Worm (Caenorhabditis elegans) whole organism, mixed stage, embryonic: Measurements from ENCODE around the gene fbxa-9.

Experiments
- M03D4.4 ChIP-seq: sonication (generic microtip); optimal IDR thresholded peaks from 2 replicates; lab custom pipeline; 2017; ENCODE audit warnings: mild to moderate bottlenecking, missing genetic modification characterization, missing compliant biosample characterization
- bed-3 ChIP-seq: fragments of 200-800 bp; sonication (Bioruptor generic); optimal IDR thresholded peaks from 3 replicates; lab custom pipeline; 2018; ENCODE audit warnings: mild to moderate bottlenecking, missing genetic modification characterization, moderate library complexity, missing compliant biosample characterization
- blmp-1 ChIP-seq: fragments of 150-350 bp; optimal IDR thresholded peaks from 2 replicates; lab custom pipeline; 2014; ENCODE audit warnings: missing biosample characterization, missing genetic modification characterization
- ceh-39 ChIP-seq: fragments of 150-350 bp; optimal IDR thresholded peaks from 2 replicates; lab custom pipeline; 2014; ENCODE audit warnings: missing biosample characterization, missing genetic modification characterization
- ceh-43 ChIP-seq: fragments of 200-800 bp; sonication (Bioruptor generic); optimal IDR thresholded peaks from 2 replicates; lab custom pipeline; 2018; ENCODE audit warnings: mild to moderate bottlenecking, missing genetic modification characterization, moderate library complexity, missing compliant biosample characterization
- ceh-83 ChIP-seq: fragments of 200-800 bp; sonication (Bioruptor generic); optimal IDR thresholded peaks from 2 replicates; lab custom pipeline; 2018; ENCODE audit warnings: mild to moderate bottlenecking, missing genetic modification characterization, missing compliant biosample characterization
- ces-1 ChIP-seq: fragments of 150-350 bp; optimal IDR thresholded peaks from 2 replicates; lab custom pipeline; 2014; ENCODE audit warnings: missing biosample characterization, missing genetic modification reagents, missing genetic modification characterization
- cnd-1 ChIP-seq: fragments of 200-800 bp; sonication (Bioruptor generic); optimal IDR thresholded peaks from 2 replicates; lab custom pipeline; 2018; ENCODE audit warnings: mild to moderate bottlenecking, missing genetic modification characterization, missing compliant biosample characterization
- drap-1 ChIP-seq: fragments of 200-800 bp; sonication (Bioruptor generic); optimal IDR thresholded peaks from 3 replicates; lab custom pipeline; 2018; ENCODE audit warnings: mild to moderate bottlenecking, missing genetic modification characterization, missing compliant biosample characterization
- elt-1 ChIP-seq: sonication (generic microtip); optimal IDR thresholded peaks from 2 replicates; lab custom pipeline; 2017; ENCODE audit warnings: missing genetic modification characterization, mild to moderate bottlenecking, missing compliant biosample characterization, antibody characterized with exemption, moderate library complexity, borderline replicate concordance; ENCODE audit not compliant: insufficient read depth
- elt-3 ChIP-seq: fragments of 150-350 bp; optimal IDR thresholded peaks from 2 replicates; lab custom pipeline; 2014; ENCODE audit warnings: missing biosample characterization, missing genetic modification characterization
- flh-1 ChIP-seq: fragments of 200-800 bp; sonication (Bioruptor generic); optimal IDR thresholded peaks from 2 replicates; lab custom pipeline; 2018; ENCODE audit warnings: mild to moderate bottlenecking, missing genetic modification characterization, moderate library complexity, missing compliant biosample characterization
- ham-2 ChIP-seq: fragments of 200-800 bp; sonication (Bioruptor generic); optimal IDR thresholded peaks from 2 replicates; lab custom pipeline; 2018; ENCODE audit warnings: mild to moderate bottlenecking, missing genetic modification characterization, missing compliant biosample characterization
- hlh-1 ChIP-seq: fragments of 150-350 bp; optimal IDR thresholded peaks from 2 replicates; lab custom pipeline; 2014; ENCODE audit warnings: missing biosample characterization, missing genetic modification reagents, missing genetic modification characterization
- lin-13 ChIP-seq: fragments of 150-350 bp; optimal IDR thresholded peaks from 2 replicates; lab custom pipeline; 2014; ENCODE audit warnings: missing biosample characterization, missing genetic modification characterization
- lin-32 ChIP-seq: fragments of 200-800 bp; sonication (Bioruptor generic); optimal IDR thresholded peaks from 2 replicates; lab custom pipeline; 2018; ENCODE audit warnings: mild to moderate bottlenecking, missing genetic modification characterization, missing compliant biosample characterization
- lsy-2 ChIP-seq: fragments of 150-350 bp; optimal IDR thresholded peaks from 2 replicates; lab custom pipeline; 2014; ENCODE audit warnings: missing biosample characterization, missing genetic modification characterization
- mab-5 ChIP-seq: fragments of 150-350 bp; optimal IDR thresholded peaks from 2 replicates; lab custom pipeline; 2014; ENCODE audit warnings: missing biosample characterization, missing genetic modification characterization
- mep-1 ChIP-seq: fragments of 150-350 bp; optimal IDR thresholded peaks from 2 replicates; lab custom pipeline; 2017; ENCODE audit warnings: missing biosample characterization, missing genetic modification reagents, missing genetic modification characterization, inconsistent platforms
- mls-2 ChIP-seq: sonication (generic microtip); optimal IDR thresholded peaks from 2 replicates; lab custom pipeline; 2016; ENCODE audit warnings: mild to moderate bottlenecking, missing genetic modification characterization, moderate library complexity, missing compliant biosample characterization
- nhr-12 ChIP-seq: fragments of 150-350 bp; optimal IDR thresholded peaks from 2 replicates; lab custom pipeline; 2014; ENCODE audit warnings: missing biosample characterization, missing genetic modification characterization
- nhr-2 ChIP-seq: fragments of 150-350 bp; optimal IDR thresholded peaks from 2 replicates; lab custom pipeline; 2014; ENCODE audit warnings: missing biosample characterization, missing genetic modification characterization
- nhr-237 ChIP-seq: fragments of 150-350 bp; optimal IDR thresholded peaks from 2 replicates; lab custom pipeline; 2014; ENCODE audit warnings: missing biosample characterization, missing genetic modification characterization
- nhr-28 ChIP-seq: fragments of 150-350 bp; optimal IDR thresholded peaks from 2 replicates; lab custom pipeline; 2014; ENCODE audit warnings: missing biosample characterization, missing genetic modification characterization
- nhr-76 ChIP-seq: sonication (generic microtip); optimal IDR thresholded peaks from 2 replicates; lab custom pipeline; 2017; ENCODE audit warnings: missing biosample characterization, missing genetic modification characterization
- pha-4 ChIP-seq: fragments of 150-350 bp; optimal IDR thresholded peaks from 2 replicates; lab custom pipeline; 2018; ENCODE audit warnings: missing biosample characterization, missing genetic modification reagents, missing genetic modification characterization
- sem-2 ChIP-seq: fragments of 200-800 bp; sonication (Bioruptor generic); optimal IDR thresholded peaks from 2 replicates; lab custom pipeline; 2018; ENCODE audit warnings: mild to moderate bottlenecking, missing genetic modification characterization, missing compliant biosample characterization
- snpc-4 ChIP-seq: fragments of 150-350 bp; optimal IDR thresholded peaks from 2 replicates; lab custom pipeline; 2014; ENCODE audit warnings: missing biosample characterization, missing genetic modification characterization
- sptf-1 ChIP-seq: sonication (generic microtip); optimal IDR thresholded peaks from 2 replicates; lab custom pipeline; 2017; ENCODE audit warnings: mild to moderate bottlenecking, missing genetic modification characterization, moderate library complexity, missing compliant biosample characterization
- tbx-8 ChIP-seq: fragments of 200-800 bp; sonication (Bioruptor generic); optimal IDR thresholded peaks from 2 replicates; lab custom pipeline; 2018; ENCODE audit warnings: mild to moderate bottlenecking, missing genetic modification characterization, moderate library complexity, missing compliant biosample characterization
- unc-120 ChIP-seq: sonication (generic microtip); optimal IDR thresholded peaks from 2 replicates; lab custom pipeline; 2017; ENCODE audit warnings: missing genetic modification characterization, missing compliant biosample characterization; ENCODE audit not compliant: poor library complexity, severe bottlenecking
- unc-39 ChIP-seq: fragments of 150-350 bp; optimal IDR thresholded peaks from 2 replicates; lab custom pipeline; 2014; ENCODE audit warnings: missing biosample characterization, missing genetic modification characterization
- unc-62 ChIP-seq: fragments of 150-350 bp; optimal IDR thresholded peaks from 2 replicates; lab custom pipeline; 2014; ENCODE audit warnings: missing biosample characterization, missing genetic modification reagents, missing genetic modification characterization
- zip-8 ChIP-seq: fragments of 150-350 bp; optimal IDR thresholded peaks from 2 replicates; lab custom pipeline; 2014; ENCODE audit warnings: missing biosample characterization, missing genetic modification characterization
- ztf-11 ChIP-seq: fragments of 150-350 bp; optimal IDR thresholded peaks from 2 replicates; lab custom pipeline; 2014; ENCODE audit warnings: missing biosample characterization, missing genetic modification characterization

Gene fbxa-9

ce11 chrIII:2294736-2295135, 28.3 kb downstream of the fbxa-9 start:
- TF ChIP-seq pha-4 (tag; lab: Kevin White, UChicago) (peak; percentile 68), unc-39 (tag; lab: Kevin White, UChicago) (no peak)

ce11 chrIII:2304149-2304548, 37.7 kb downstream of the fbxa-9 start:
- TF ChIP-seq ceh-43 (GFP tag; lab: Kevin White, UChicago) (no peak), ceh-83 (GFP tag; lab: Kevin White, UChicago) (no peak), snpc-4 (tag; lab: Kevin White, UChicago) (no peak), ces-1 (GFP tag; lab: Kevin White, UChicago) (no peak), nhr-2 (tag; lab: Kevin White, UChicago) (no peak), unc-39 (tag; lab: Kevin White, UChicago) (no peak), hlh-1 (no peak), lsy-2 (tag; lab: Kevin White, UChicago) (no peak), M03D4.4 (tag; lab: Kevin White, UChicago) (no peak), elt-3 (tag; lab: Kevin White, UChicago) (no peak), flh-1 (no peak), cnd-1 (tag; lab: Kevin White, UChicago) (no peak), unc-120 (tag; lab: Kevin White, UChicago) (no peak), ham-2 (no peak), pha-4 (tag; lab: Kevin White, UChicago) (no peak), ztf-11 (no peak), mep-1 (tag; lab: Kevin White, UChicago) (no peak), elt-1 (tag; lab: Kevin White, UChicago) (no peak), mab-5 (tag; lab: Kevin White, UChicago) (no peak), lin-32 (GFP tag; lab: Kevin White, UChicago) (no peak)

ce11 chrIII:2304867-2305266, 38.4 kb downstream of the fbxa-9 start, which contains the start of gene Y54F10BM.9:
Gene Y54F10BM.9 (minus strand): TSS chrIII:2304927.
- peak; percentile 36 for TF ChIP-seq mep-1 (tag; lab: Kevin White, UChicago)
- TF ChIP-seq cnd-1 (tag; lab: Kevin White, UChicago), result peak; percentile 88
- no peak for TF ChIP-seq nhr-28
- TF ChIP-seq ceh-83 (GFP tag; lab: Kevin White, UChicago), result no peak
- TF ChIP-seq nhr-2 (tag; lab: Kevin White, UChicago), result peak; percentile 25
- no peak for TF ChIP-seq elt-3 (tag; lab: Kevin White, UChicago)
- peak; percentile 67 for TF ChIP-seq ces-1 (GFP tag; lab: Kevin White, UChicago)
- peak; percentile 0 for TF ChIP-seq lsy-2 (tag; lab: Kevin White, UChicago)
- TF ChIP-seq blmp-1 (tag; lab: Kevin White, UChicago), result no peak
- peak; percentile 76 for TF ChIP-seq lin-32 (GFP tag; lab: Kevin White, UChicago)
- no peak for TF ChIP-seq zip-8 (tag; lab: Kevin White, UChicago)
- no peak for TF ChIP-seq hlh-1
- TF ChIP-seq snpc-4 (tag; lab: Kevin White, UChicago), result no peak
- no peak for TF ChIP-seq mab-5 (tag; lab: Kevin White, UChicago)
- TF ChIP-seq sptf-1, result no peak
- TF ChIP-seq elt-1 (tag; lab: Kevin White, UChicago), result no peak
- no peak for TF ChIP-seq ceh-39 (tag; lab: Kevin White, UChicago)
- no peak for TF ChIP-seq bed-3
- no peak for TF ChIP-seq unc-120 (tag; lab: Kevin White, UChicago)
- TF ChIP-seq ceh-43 (GFP tag; lab: Kevin White, UChicago), result no peak
- TF ChIP-seq pha-4 (tag; lab: Kevin White, UChicago), result peak; percentile 31
- TF ChIP-seq nhr-12 (tag; lab: Kevin White, UChicago), result no peak
- no peak for TF ChIP-seq drap-1 (GFP tag; lab: Kevin White, UChicago)
- no peak for TF ChIP-seq M03D4.4 (tag; lab: Kevin White, UChicago)
- TF ChIP-seq mls-2 (tag; lab: Kevin White, UChicago), result peak; percentile 18
- no peak for TF ChIP-seq flh-1
- no peak for TF ChIP-seq nhr-76 (tag; lab: Kevin White, UChicago)
- TF ChIP-seq ham-2, result peak; percentile 30
- peak; percentile 32 for TF ChIP-seq unc-39 (tag; lab: Kevin White, UChicago)
- TF ChIP-seq ztf-11, result no peak
- TF ChIP-seq tbx-8 (GFP tag; lab: Kevin White, UChicago), result no peak
- peak; percentile 56 for TF ChIP-seq lin-13
- no peak for TF ChIP-seq unc-62 (GFP tag; lab: Kevin White, UChicago)
- no peak for TF ChIP-seq nhr-237
- no peak for TF ChIP-seq sem-2
- TF ChIP-seq, all 35 proteins: peak for 11
